Worm (Caenorhabditis elegans) whole organism, late embryonic: Measurements from ENCODE around the gene col-144.

Experiments
- C38D4.7 ChIP-seq: fragments of 200-800 bp; sonication (Bioruptor generic); optimal IDR thresholded peaks from 2 replicates; lab custom pipeline; 2018; ENCODE audit warnings: mild to moderate bottlenecking, missing genetic modification characterization, moderate library complexity, missing compliant biosample characterization
- F13H6.1 ChIP-seq: sonication (generic microtip); optimal IDR thresholded peaks from 2 replicates; lab custom pipeline; 2016; ENCODE audit warnings: missing genetic modification characterization, missing compliant biosample characterization
- K02D7.2 ChIP-seq: sonication (generic microtip); optimal IDR thresholded peaks from 2 replicates; lab custom pipeline; 2017; ENCODE audit warnings: mild to moderate bottlenecking, missing genetic modification characterization, missing compliant biosample characterization
- K09A11.1 ChIP-seq: sonication (generic microtip); optimal IDR thresholded peaks from 2 replicates; lab custom pipeline; 2017; ENCODE audit warnings: antibody characterized with exemption, mild to moderate bottlenecking, missing genetic modification characterization, missing compliant biosample characterization; ENCODE audit not compliant: insufficient read depth
- T23F11.4 ChIP-seq: fragments of 200-800 bp; sonication (Bioruptor generic); optimal IDR thresholded peaks from 2 replicates; lab custom pipeline; 2018; ENCODE audit warnings: mild to moderate bottlenecking, missing genetic modification characterization, missing compliant biosample characterization
- ahr-1 ChIP-seq: sonication (generic microtip); optimal IDR thresholded peaks from 2 replicates; lab custom pipeline; 2016; ENCODE audit warnings: missing genetic modification characterization, missing compliant biosample characterization
- ama-1 ChIP-seq: fragments of 150-350 bp; optimal IDR thresholded peaks from 2 replicates; lab custom pipeline; 2014
- ceh-14 ChIP-seq: sonication (generic microtip); optimal IDR thresholded peaks from 2 replicates; lab custom pipeline; 2016; ENCODE audit warnings: missing genotype, missing genetic modification characterization, missing compliant biosample characterization
- ceh-19 ChIP-seq: fragments of 200-800 bp; sonication (Bioruptor generic); optimal IDR thresholded peaks from 2 replicates; lab custom pipeline; 2018; ENCODE audit warnings: mild to moderate bottlenecking, missing genetic modification characterization, missing compliant biosample characterization
- ceh-2 ChIP-seq: sonication (generic microtip); optimal IDR thresholded peaks from 2 replicates; lab custom pipeline; 2016; ENCODE audit warnings: missing genotype, missing genetic modification characterization, missing compliant biosample characterization
- ceh-22 ChIP-seq: sonication (generic microtip); optimal IDR thresholded peaks from 2 replicates; lab custom pipeline; 2017; ENCODE audit warnings: missing biosample characterization, missing genetic modification characterization
- ceh-30 ChIP-seq: fragments of 150-350 bp; optimal IDR thresholded peaks from 2 replicates; lab custom pipeline; 2014; ENCODE audit warnings: missing biosample characterization, missing genetic modification characterization
- ceh-34 ChIP-seq: sonication (generic microtip); optimal IDR thresholded peaks from 2 replicates; lab custom pipeline; 2016; ENCODE audit warnings: mild to moderate bottlenecking, missing genetic modification characterization, missing compliant biosample characterization
- ceh-45 ChIP-seq: fragments of 200-800 bp; sonication (Bioruptor generic); IDR thresholded peaks from 2 replicates; pipeline ENCODE4 v1.3.6; 2022; ENCODE audit warnings: missing genetic modification reagents, missing genetic modification characterization, missing compliant biosample characterization
- ceh-6 ChIP-seq: fragments of 200-800 bp; sonication (Bioruptor generic); optimal IDR thresholded peaks from 2 replicates; lab custom pipeline; 2018; ENCODE audit warnings: mild to moderate bottlenecking, missing genetic modification characterization, missing compliant biosample characterization
- che-1 ChIP-seq: sonication (generic microtip); optimal IDR thresholded peaks from 2 replicates; lab custom pipeline; 2016; ENCODE audit warnings: mild to moderate bottlenecking, missing genetic modification characterization, missing compliant biosample characterization
- dve-1 ChIP-seq: sonication (generic microtip); optimal IDR thresholded peaks from 2 replicates; lab custom pipeline; 2017; ENCODE audit warnings: antibody characterized with exemption, mild to moderate bottlenecking, missing genetic modification characterization, missing compliant biosample characterization
- elt-2 ChIP-seq: sonication (generic microtip); optimal IDR thresholded peaks from 2 replicates; lab custom pipeline; 2016; ENCODE audit warnings: missing genetic modification reagents, missing genetic modification characterization, missing compliant biosample characterization
- elt-4 ChIP-seq: sonication (generic microtip); optimal IDR thresholded peaks from 2 replicates; lab custom pipeline; 2016; ENCODE audit warnings: missing genetic modification characterization, missing compliant biosample characterization
- ets-4 ChIP-seq: sonication (generic microtip); optimal IDR thresholded peaks from 2 replicates; lab custom pipeline; 2016; ENCODE audit warnings: missing genetic modification characterization, missing compliant biosample characterization
- fkh-10 ChIP-seq: fragments of 150-350 bp; optimal IDR thresholded peaks from 2 replicates; lab custom pipeline; 2014; ENCODE audit warnings: missing biosample characterization, missing genetic modification reagents, missing genetic modification characterization
- fkh-6 ChIP-seq: sonication (generic microtip); optimal IDR thresholded peaks from 2 replicates; lab custom pipeline; 2016; ENCODE audit warnings: missing genetic modification characterization, missing compliant biosample characterization
- gmeb-2 ChIP-seq: sonication (generic microtip); optimal IDR thresholded peaks from 2 replicates; lab custom pipeline; 2016; ENCODE audit warnings: missing genetic modification characterization, inconsistent platforms, missing compliant biosample characterization
- hlh-13 ChIP-seq: fragments of 200-800 bp; sonication (Bioruptor generic); optimal IDR thresholded peaks from 2 replicates; lab custom pipeline; 2018; ENCODE audit warnings: mild to moderate bottlenecking, missing genetic modification characterization, missing compliant biosample characterization
- hlh-15 ChIP-seq: sonication (generic microtip); optimal IDR thresholded peaks from 2 replicates; lab custom pipeline; 2016; ENCODE audit warnings: missing genetic modification characterization, missing compliant biosample characterization
- hlh-30 ChIP-seq: sonication (generic microtip); optimal IDR thresholded peaks from 2 replicates; lab custom pipeline; 2017; ENCODE audit warnings: antibody characterized with exemption, missing genetic modification characterization, missing compliant biosample characterization; ENCODE audit not compliant: insufficient read depth
- lim-6 ChIP-seq: sonication (generic microtip); optimal IDR thresholded peaks from 2 replicates; lab custom pipeline; 2016; ENCODE audit warnings: missing genetic modification characterization, missing compliant biosample characterization
- lin-11 ChIP-seq: fragments of 200-800 bp; sonication (Bioruptor generic); optimal IDR thresholded peaks from 2 replicates; lab custom pipeline; 2018; ENCODE audit warnings: mild to moderate bottlenecking, missing genetic modification characterization, missing compliant biosample characterization
- nfya-1 ChIP-seq: sonication (generic microtip); optimal IDR thresholded peaks from 2 replicates; lab custom pipeline; 2017; ENCODE audit warnings: missing genetic modification characterization, mild to moderate bottlenecking, missing compliant biosample characterization, antibody characterized with exemption, moderate library complexity
- npax-4 ChIP-seq: sonication (generic microtip); optimal IDR thresholded peaks from 2 replicates; lab custom pipeline; 2016; ENCODE audit warnings: missing genetic modification characterization, missing compliant biosample characterization
- pag-3 ChIP-seq: sonication (generic microtip); optimal IDR thresholded peaks from 2 replicates; lab custom pipeline; 2016; ENCODE audit warnings: missing compliant biosample characterization, missing genetic modification characterization, borderline replicate concordance
- pat-9 ChIP-seq: fragments of 200-800 bp; sonication (Bioruptor generic); optimal IDR thresholded peaks from 2 replicates; lab custom pipeline; 2018; ENCODE audit warnings: mild to moderate bottlenecking, missing genetic modification characterization, moderate library complexity, missing compliant biosample characterization
- pax-1 ChIP-seq: fragments of 150-350 bp; optimal IDR thresholded peaks from 2 replicates; lab custom pipeline; 2014; ENCODE audit warnings: missing biosample characterization, missing genetic modification characterization
- pha-4 ChIP-seq: fragments of 150-350 bp; optimal IDR thresholded peaks from 2 replicates; lab custom pipeline; 2018; ENCODE audit warnings: missing biosample characterization, missing genetic modification reagents, missing genetic modification characterization
- ref-2 ChIP-seq: sonication (generic microtip); optimal IDR thresholded peaks from 2 replicates; lab custom pipeline; 2016; ENCODE audit warnings: missing genetic modification characterization, missing compliant biosample characterization
- rnt-1 ChIP-seq: sonication (generic microtip); optimal IDR thresholded peaks from 2 replicates; lab custom pipeline; 2016; ENCODE audit warnings: missing genetic modification characterization, missing compliant biosample characterization
- sdc-2 ChIP-seq: sonication (generic microtip); optimal IDR thresholded peaks from 2 replicates; lab custom pipeline; 2016; ENCODE audit warnings: missing genotype, missing genetic modification characterization, missing compliant biosample characterization
- sox-2 ChIP-seq: fragments of 200-800 bp; sonication (Bioruptor generic); IDR thresholded peaks from 2 replicates; pipeline ENCODE4 v1.3.6; 2022; ENCODE audit warnings: missing genetic modification reagents, missing genetic modification characterization, missing compliant biosample characterization
- syd-9 ChIP-seq: sonication (generic microtip); optimal IDR thresholded peaks from 2 replicates; lab custom pipeline; 2016; ENCODE audit warnings: mild to moderate bottlenecking, missing genetic modification characterization, moderate library complexity, missing compliant biosample characterization
- ttx-3 ChIP-seq: sonication (generic microtip); optimal IDR thresholded peaks from 2 replicates; lab custom pipeline; 2016; ENCODE audit warnings: missing genetic modification reagents, missing genetic modification characterization, missing compliant biosample characterization
- unc-3 ChIP-seq, 2 experiments: fragments of 200-800 bp in 1 of 2; sonication (Bioruptor generic) in 1 of 2; sonication (generic microtip) in 1 of 2; conservative IDR thresholded peaks in 1 of 2; optimal IDR thresholded peaks in 1 of 2; 2 replicates each; pipeline versions ENCODE4 v1.3.6 to Lab custom; 2016 to 2022; ENCODE audit warnings: missing compliant biosample characterization in 2 of 2, missing genetic modification characterization in 2 of 2, missing genetic modification reagents in 1 of 2
- unc-42 ChIP-seq: sonication (generic microtip); optimal IDR thresholded peaks from 2 replicates; lab custom pipeline; 2016; ENCODE audit warnings: missing genotype, missing genetic modification characterization, missing compliant biosample characterization
- unc-86 ChIP-seq: sonication (generic microtip); optimal IDR thresholded peaks from 2 replicates; lab custom pipeline; 2016; ENCODE audit warnings: missing genetic modification characterization, missing compliant biosample characterization
- zip-5 ChIP-seq: sonication (generic microtip); optimal IDR thresholded peaks from 2 replicates; lab custom pipeline; 2016; ENCODE audit warnings: missing genetic modification characterization, missing compliant biosample characterization

col-144 gene

DNA sequence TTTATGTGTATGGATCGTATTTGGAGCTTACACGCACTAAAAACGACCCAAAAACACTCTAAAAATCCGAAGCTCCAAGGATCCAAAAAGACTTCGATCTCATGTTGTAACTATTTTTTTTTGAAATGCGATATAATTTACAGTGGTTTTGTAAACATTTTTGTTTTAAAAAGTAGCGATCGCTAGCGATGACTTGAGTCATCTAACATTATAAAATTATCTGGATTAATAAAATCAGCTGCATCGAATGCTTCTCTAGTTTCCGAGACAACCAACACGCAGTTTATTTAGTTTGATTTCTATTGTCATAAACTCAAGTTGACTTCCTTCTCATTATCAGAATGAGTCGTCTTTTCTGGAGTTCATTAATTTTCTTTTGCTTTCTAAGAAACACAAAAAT lies 28.4 kb downstream of the col-144 start, which contains the start of gene F21C10.1:
Gene F21C10.1 (plus strand): TSS at position 301 of the 400 bp plus-strand sequence.
- no peak for TF ChIP-seq T23F11.4 (GFP tag; lab: Kevin White, UChicago)
- TF ChIP-seq ceh-14, result no peak
- no peak for TF ChIP-seq nfya-1
- TF ChIP-seq lim-6 (tag; lab: Kevin White, UChicago), result no peak
- TF ChIP-seq sdc-2 (tag; lab: Kevin White, UChicago), result no peak
- no peak for TF ChIP-seq ceh-22 (tag; lab: Kevin White, UChicago)
- no peak for TF ChIP-seq ceh-2 (tag; lab: Kevin White, UChicago)
- TF ChIP-seq ceh-6, result no peak
- no peak for TF ChIP-seq zip-5 (tag; lab: Kevin White, UChicago)
- TF ChIP-seq sox-2 (GFP tag; lab: Robert Waterston, UW), result no peak

DNA sequence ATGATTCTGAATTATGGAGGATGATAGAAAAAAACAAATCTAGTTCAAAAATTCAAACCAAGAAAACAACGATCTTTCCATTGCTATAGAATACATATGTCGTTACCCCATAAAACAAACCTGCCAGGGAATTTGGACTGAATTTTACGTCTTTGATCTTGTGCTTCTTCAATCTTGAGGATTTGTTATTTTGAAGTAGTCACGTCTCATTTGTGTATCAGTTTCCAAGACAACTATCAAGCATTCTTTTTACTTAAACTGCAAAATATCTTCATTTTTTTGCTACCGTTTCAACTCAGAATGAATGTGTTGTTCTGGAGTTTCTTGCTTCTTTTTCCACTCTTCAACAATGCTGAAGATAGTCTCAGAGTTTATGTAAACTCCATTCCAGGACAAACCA lies 29.7 kb downstream of the col-144 start, which contains the start of gene F21C10.19:
Gene F21C10.19 (plus strand): TSS at position 301 of the 400 bp plus-strand sequence.
- TF ChIP-seq ceh-30 (tag; lab: Kevin White, UChicago) (no peak), ceh-34 (tag; lab: Kevin White, UChicago) (no peak), dve-1 (tag; lab: Kevin White, UChicago) (no peak), gmeb-2 (tag; lab: Kevin White, UChicago) (no peak)

DNA sequence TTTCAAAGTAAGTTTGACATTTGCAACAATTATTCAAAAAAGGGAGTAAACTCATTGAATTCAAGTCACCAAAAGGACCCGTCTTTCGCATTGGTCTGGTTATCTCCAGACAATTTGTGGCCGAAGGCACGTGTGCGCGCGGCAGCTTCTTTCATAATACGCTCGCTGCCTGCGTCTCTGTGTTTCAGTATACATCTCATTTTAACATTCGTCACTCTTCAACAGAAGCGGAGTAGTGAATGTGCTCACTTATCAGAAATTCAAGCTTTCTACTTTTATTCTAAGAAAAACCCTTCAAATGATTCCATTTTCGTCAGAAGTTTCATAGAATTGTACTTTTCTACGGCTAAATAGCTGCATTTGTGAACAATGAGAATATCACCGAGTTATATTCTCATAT lies 31.9 kb downstream of the col-144 start:
- TF ChIP-seq ama-1 (lab: Kevin White, UChicago) (no peak), elt-2 (tag; lab: Kevin White, UChicago) (no peak), syd-9 (tag; lab: Kevin White, UChicago) (no peak), unc-3 (GFP tag; conservative IDR thresholded peaks at IDR 0.05; lab: Robert Waterston, UW) (no peak), unc-3 (tag; optimal IDR thresholded peaks at IDR 0.05; lab: Kevin White, UChicago) (no peak), unc-42 (peak; percentile 40), ceh-45 (no peak), hlh-30 (tag; lab: Kevin White, UChicago) (peak; percentile 27), zip-5 (tag; lab: Kevin White, UChicago) (no peak), ceh-34 (tag; lab: Kevin White, UChicago) (no peak), pha-4 (tag; lab: Kevin White, UChicago) (no peak), fkh-10 (GFP tag; lab: Kevin White, UChicago) (no peak), hlh-15 (no peak), npax-4 (tag; lab: Kevin White, UChicago) (no peak), fkh-6 (no peak), elt-4 (tag; lab: Kevin White, UChicago) (no peak)
- TF ChIP-seq, all 69 proteins: peak for 2

DNA sequence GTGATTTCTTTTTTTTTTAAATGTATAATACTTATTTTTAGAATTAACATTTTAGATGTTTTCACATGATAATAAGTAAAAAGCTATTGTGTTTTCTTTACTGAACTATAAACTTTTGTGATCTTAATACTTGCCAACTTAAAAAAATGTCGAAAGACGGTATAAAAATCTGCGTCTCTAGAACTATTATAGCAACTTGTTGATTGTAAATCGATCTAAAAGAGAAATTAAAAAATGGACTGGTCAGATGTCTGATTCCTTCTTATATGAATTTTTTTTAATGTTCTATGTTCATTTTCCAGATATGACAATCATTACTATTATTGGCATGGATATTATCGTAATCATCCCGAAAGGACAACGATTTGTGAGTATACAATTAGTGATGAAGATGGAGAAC lies 32.7 kb downstream of the col-144 start, which contains the start of gene F21C10.3:
Gene F21C10.3 (plus strand): TSS at position 301 of the 400 bp plus-strand sequence.
- TF ChIP-seq zip-5 (tag; lab: Kevin White, UChicago) (no peak), pag-3 (tag; lab: Kevin White, UChicago) (no peak), rnt-1 (tag; lab: Kevin White, UChicago) (no peak), sdc-2 (tag; lab: Kevin White, UChicago) (no peak), syd-9 (tag; lab: Kevin White, UChicago) (no peak), pat-9 (no peak), K09A11.1 (tag; lab: Kevin White, UChicago) (no peak), ceh-34 (tag; lab: Kevin White, UChicago) (no peak)

DNA sequence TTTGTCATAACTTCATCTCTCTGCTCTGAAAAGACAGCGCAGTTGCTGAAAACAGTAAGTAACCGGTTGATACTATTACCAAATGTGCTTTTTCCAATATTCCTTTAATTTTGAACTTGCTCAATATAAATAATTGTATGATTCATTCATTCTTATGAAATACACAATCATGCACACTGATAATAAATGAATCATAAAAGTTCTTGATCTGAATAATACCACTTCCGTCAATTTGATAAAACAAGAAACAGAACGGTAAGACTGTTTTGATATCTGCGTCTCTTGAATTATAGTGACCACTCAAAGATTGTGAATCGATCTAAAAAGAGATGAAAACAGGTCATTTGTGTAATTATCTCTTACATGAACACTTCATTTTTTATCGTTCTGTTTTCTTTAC lies 34.1 kb downstream of the col-144 start, which contains the start of gene F21C10.4:
Gene F21C10.4 (plus strand): TSS at position 301 of the 400 bp plus-strand sequence.
- TF ChIP-seq ref-2 (tag; lab: Kevin White, UChicago), result no peak
- no peak for TF ChIP-seq lin-11
- TF ChIP-seq C38D4.7 (GFP tag; lab: Kevin White, UChicago), result no peak
- no peak for TF ChIP-seq ceh-14
- no peak for TF ChIP-seq pax-1
- no peak for TF ChIP-seq ets-4 (tag; lab: Kevin White, UChicago)
- no peak for TF ChIP-seq unc-86 (tag; lab: Kevin White, UChicago)
- TF ChIP-seq lim-6 (tag; lab: Kevin White, UChicago), result no peak
- TF ChIP-seq dve-1 (tag; lab: Kevin White, UChicago), result no peak
- TF ChIP-seq gmeb-2 (tag; lab: Kevin White, UChicago), result no peak
- no peak for TF ChIP-seq ceh-19
- no peak for TF ChIP-seq hlh-13 (GFP tag; lab: Kevin White, UChicago)
- TF ChIP-seq F13H6.1 (tag; lab: Kevin White, UChicago), result no peak
- TF ChIP-seq che-1 (tag; lab: Kevin White, UChicago), result no peak
- TF ChIP-seq K02D7.2 (tag; lab: Kevin White, UChicago), result no peak
- no peak for TF ChIP-seq fkh-10 (GFP tag; lab: Kevin White, UChicago)
- TF ChIP-seq ahr-1 (tag; lab: Kevin White, UChicago), result no peak
- no peak for TF ChIP-seq ttx-3 (tag; lab: Kevin White, UChicago)
- no peak for TF ChIP-seq unc-3 (GFP tag; conservative IDR thresholded peaks at IDR 0.05; lab: Robert Waterston, UW)
- TF ChIP-seq unc-3 (tag; optimal IDR thresholded peaks at IDR 0.05; lab: Kevin White, UChicago), result no peak
